Worm (Caenorhabditis elegans): ENCODE data around the gene msp-64.

msp-64 gene

ce11 chrII:5797348-5797977 lies 12.7 kb downstream of the msp-64 start, which contains the start of the genes msp-63 and msp-142:
Gene msp-63, minus strand, starts transcription at chrII:5797448.
Gene msp-142, plus strand, starts transcription at chrII:5797927.
- no peak for TF ChIP-seq ztf-29 (GFP tag; IDR thresholded peaks at IDR 0.05)
- no peak for TF ChIP-seq med-1 (GFP tag; optimal IDR thresholded peaks at IDR 0.05; ENCODE audit: insufficient read depth)
- no peak for TF ChIP-seq ztf-23 (GFP tag; IDR thresholded peaks at IDR 0.05)
- no peak for TF ChIP-seq cog-1 (tag; optimal IDR thresholded peaks at IDR 0.05)
- TF ChIP-seq flt-1 (GFP tag; IDR thresholded peaks at IDR 0.05): no peak
- no peak for TF ChIP-seq tab-1 (GFP tag; IDR thresholded peaks at IDR 0.05)
- no peak for TF ChIP-seq klf-2 (GFP tag; conservative IDR thresholded peaks at IDR 0.05)

- no peak for TF ChIP-seq klf-2 (GFP tag; conservative IDR thresholded peaks at IDR 0.05)
- TF ChIP-seq ztf-23 (GFP tag; IDR thresholded peaks at IDR 0.05): no peak
- no peak for TF ChIP-seq tab-1 (GFP tag; IDR thresholded peaks at IDR 0.05)
- TF ChIP-seq ztf-29 (GFP tag; IDR thresholded peaks at IDR 0.05): no peak
- TF ChIP-seq cog-1 (tag; optimal IDR thresholded peaks at IDR 0.05): no peak
- no peak for TF ChIP-seq med-1 (GFP tag; optimal IDR thresholded peaks at IDR 0.05; ENCODE audit: insufficient read depth)
- TF ChIP-seq T22C8.4 (GFP tag; IDR thresholded peaks at IDR 0.05): no peak
- no peak for TF ChIP-seq ref-1 (GFP tag; conservative IDR thresholded peaks at IDR 0.05)
Measured at ce11 chrII:5794195-5794594, 15.9 kb downstream of the msp-64 start, which contains the start of gene acdh-8. Gene acdh-8, plus strand, starts transcription at chrII:5794495.

ce11 chrII:5792490-5792889 lies 17.6 kb downstream of the msp-64 start, which contains the start of gene K05F1.14:
Gene K05F1.14, minus strand, starts transcription at chrII:5792590.
- TF ChIP-seq ztf-23 (GFP tag; IDR thresholded peaks at IDR 0.05) (no peak), T22C8.4 (GFP tag; IDR thresholded peaks at IDR 0.05) (no peak), ztf-29 (GFP tag; IDR thresholded peaks at IDR 0.05) (no peak), flt-1 (GFP tag; IDR thresholded peaks at IDR 0.05) (no peak), tab-1 (GFP tag; IDR thresholded peaks at IDR 0.05) (no peak), klf-2 (GFP tag; conservative IDR thresholded peaks at IDR 0.05) (no peak), med-1 (GFP tag; optimal IDR thresholded peaks at IDR 0.05; ENCODE audit: insufficient read depth) (no peak), ref-1 (GFP tag; conservative IDR thresholded peaks at IDR 0.05) (no peak), cog-1 (tag; optimal IDR thresholded peaks at IDR 0.05) (no peak)

ce11 chrII:5790313-5790773 lies 19.8 kb downstream of the msp-64 start, which contains the start of gene lect-2:
Gene lect-2, plus strand, starts transcription at chrII:5790723.
- TF ChIP-seq ref-1 (GFP tag; conservative IDR thresholded peaks at IDR 0.05) (no peak), cog-1 (tag; optimal IDR thresholded peaks at IDR 0.05) (no peak), tab-1 (GFP tag; IDR thresholded peaks at IDR 0.05) (no peak), flt-1 (GFP tag; IDR thresholded peaks at IDR 0.05) (no peak), ztf-29 (GFP tag; IDR thresholded peaks at IDR 0.05) (no peak), T22C8.4 (GFP tag; IDR thresholded peaks at IDR 0.05) (no peak), med-1 (GFP tag; optimal IDR thresholded peaks at IDR 0.05; ENCODE audit: insufficient read depth) (no peak), klf-2 (GFP tag; conservative IDR thresholded peaks at IDR 0.05) (no peak), ztf-23 (GFP tag; IDR thresholded peaks at IDR 0.05) (no peak)

DNA sequence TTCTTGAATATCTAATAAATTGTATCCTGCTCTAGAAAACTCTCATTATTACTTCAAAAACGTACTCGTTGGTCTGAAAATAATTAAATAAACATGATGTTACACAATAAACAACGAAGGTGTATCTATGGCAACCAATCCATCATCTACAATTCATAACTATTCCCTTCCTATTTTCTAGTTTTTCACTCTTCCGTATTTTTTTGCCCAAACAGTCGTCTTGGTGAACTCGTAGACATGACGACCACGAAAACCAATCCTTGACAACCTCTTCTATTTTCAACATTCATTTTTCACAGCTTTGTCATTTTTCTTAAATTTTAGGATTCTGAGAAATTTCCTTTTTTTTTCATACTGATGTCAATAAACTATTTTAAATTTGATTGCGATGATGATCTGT lies 21.3 kb downstream of the msp-64 start, which contains the start of gene K05F1.13:
TSS of gene K05F1.13 (plus strand) at position 301 of the 400 bp plus-strand sequence.
- TF ChIP-seq ref-1 (GFP tag; conservative IDR thresholded peaks at IDR 0.05) (no peak), flt-1 (GFP tag; IDR thresholded peaks at IDR 0.05) (no peak), T22C8.4 (GFP tag; IDR thresholded peaks at IDR 0.05) (no peak), ztf-23 (GFP tag; IDR thresholded peaks at IDR 0.05) (no peak), ztf-29 (GFP tag; IDR thresholded peaks at IDR 0.05) (no peak), klf-2 (GFP tag; conservative IDR thresholded peaks at IDR 0.05) (no peak), cog-1 (tag; optimal IDR thresholded peaks at IDR 0.05) (no peak), med-1 (GFP tag; optimal IDR thresholded peaks at IDR 0.05; ENCODE audit: insufficient read depth) (no peak), tab-1 (GFP tag; IDR thresholded peaks at IDR 0.05) (no peak)

DNA sequence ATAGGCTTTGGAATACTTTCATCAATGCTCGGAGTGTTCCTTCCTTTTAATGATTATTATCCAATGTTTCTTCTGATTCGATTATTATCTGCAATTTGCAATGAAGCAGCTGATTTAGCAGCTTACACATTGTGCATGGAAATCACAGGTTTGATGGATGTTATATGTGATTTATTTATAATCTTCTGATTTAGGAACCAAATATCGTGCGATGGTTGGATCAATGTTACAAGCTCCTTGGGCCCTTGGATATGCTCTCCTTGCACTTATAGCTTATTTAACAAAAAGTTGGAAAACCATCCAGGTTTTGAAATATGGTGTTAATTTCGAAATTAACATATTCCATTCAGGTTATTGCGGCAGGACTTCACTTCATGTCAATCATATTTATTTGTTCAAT lies 24.6 kb downstream of the msp-64 start:
- no peak for TF ChIP-seq tab-1 (GFP tag; IDR thresholded peaks at IDR 0.05)
- no peak for TF ChIP-seq cog-1 (tag; optimal IDR thresholded peaks at IDR 0.05)
- no peak for TF ChIP-seq klf-2 (GFP tag; conservative IDR thresholded peaks at IDR 0.05)
- TF ChIP-seq med-1 (GFP tag; optimal IDR thresholded peaks at IDR 0.05; ENCODE audit: insufficient read depth): no peak
- TF ChIP-seq ref-1 (GFP tag; conservative IDR thresholded peaks at IDR 0.05): no peak
- no peak for TF ChIP-seq ztf-29 (GFP tag; IDR thresholded peaks at IDR 0.05)
- no peak for TF ChIP-seq T22C8.4 (GFP tag; IDR thresholded peaks at IDR 0.05)
- TF ChIP-seq ztf-23 (GFP tag; IDR thresholded peaks at IDR 0.05): no peak
- no peak for TF ChIP-seq flt-1 (GFP tag; IDR thresholded peaks at IDR 0.05)

DNA sequence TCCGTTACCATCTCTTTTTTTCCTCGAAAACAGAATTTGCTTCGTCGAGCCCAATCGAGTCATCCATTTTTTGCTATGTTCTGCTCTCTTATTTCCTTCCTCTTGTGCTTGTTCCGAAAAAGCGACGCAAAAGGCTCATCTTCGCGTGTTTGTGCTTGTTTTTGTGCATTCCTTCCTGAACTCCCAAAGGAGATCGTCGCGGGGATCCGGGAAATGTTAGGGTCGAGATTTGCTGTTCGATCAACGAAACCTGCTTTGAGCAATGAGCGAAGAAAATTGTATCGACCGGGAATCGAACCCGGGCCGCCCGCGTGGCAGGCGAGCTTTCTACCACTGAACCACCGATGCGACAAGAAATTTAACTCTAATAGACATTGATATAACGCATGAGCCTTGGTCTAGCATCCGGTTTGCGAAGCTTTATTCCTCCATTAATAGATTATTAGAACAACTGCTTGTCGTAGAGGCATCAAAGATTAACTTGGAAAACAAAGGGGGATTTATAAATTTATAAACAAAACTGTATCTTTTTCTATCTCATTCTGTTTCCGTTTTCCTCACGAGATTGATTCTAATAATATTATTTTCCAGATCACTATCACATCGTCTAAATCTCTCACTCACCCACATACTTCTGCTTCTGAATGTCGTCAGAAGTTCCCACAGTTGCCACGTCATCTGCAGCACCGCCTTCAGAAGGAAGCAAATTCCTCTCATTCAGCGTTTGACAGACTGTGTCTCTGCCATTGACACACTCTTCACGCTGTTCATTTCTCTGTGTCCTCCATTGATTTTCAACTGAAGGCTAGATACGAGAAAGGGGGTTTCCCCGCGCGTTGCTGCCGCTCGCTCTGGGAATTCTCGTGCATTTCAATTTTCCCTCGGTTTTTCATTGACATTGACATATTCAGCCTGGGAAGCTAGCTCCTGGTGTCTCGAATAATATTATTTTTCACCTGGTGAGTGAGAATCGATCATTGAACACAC lies 27.9 kb downstream of the msp-64 start, which contains the start of gene K05F1.6:
TSS of gene K05F1.6 (plus strand) at position 586 of the 987 bp plus-strand sequence.
- TF ChIP-seq ztf-23 (GFP tag; IDR thresholded peaks at IDR 0.05) (peak; percentile 84), med-1 (GFP tag; optimal IDR thresholded peaks at IDR 0.05; ENCODE audit: insufficient read depth) (no peak), tab-1 (GFP tag; IDR thresholded peaks at IDR 0.05) (peak; percentile 70; the same call in 1 of the 2 replicates), flt-1 (GFP tag; IDR thresholded peaks at IDR 0.05) (peak; percentile 64; the same call in 1 of the 2 replicates), cog-1 (tag; optimal IDR thresholded peaks at IDR 0.05) (peak; percentile 58), ref-1 (GFP tag; conservative IDR thresholded peaks at IDR 0.05) (peak; percentile 54; the same call in 1 of the 2 replicates), klf-2 (GFP tag; conservative IDR thresholded peaks at IDR 0.05) (peak; percentile 68; the same call in 1 of the 2 replicates), ztf-29 (GFP tag; IDR thresholded peaks at IDR 0.05) (peak; percentile 42; the same call in 1 of the 2 replicates), T22C8.4 (GFP tag; IDR thresholded peaks at IDR 0.05) (peak; percentile 60)

DNA sequence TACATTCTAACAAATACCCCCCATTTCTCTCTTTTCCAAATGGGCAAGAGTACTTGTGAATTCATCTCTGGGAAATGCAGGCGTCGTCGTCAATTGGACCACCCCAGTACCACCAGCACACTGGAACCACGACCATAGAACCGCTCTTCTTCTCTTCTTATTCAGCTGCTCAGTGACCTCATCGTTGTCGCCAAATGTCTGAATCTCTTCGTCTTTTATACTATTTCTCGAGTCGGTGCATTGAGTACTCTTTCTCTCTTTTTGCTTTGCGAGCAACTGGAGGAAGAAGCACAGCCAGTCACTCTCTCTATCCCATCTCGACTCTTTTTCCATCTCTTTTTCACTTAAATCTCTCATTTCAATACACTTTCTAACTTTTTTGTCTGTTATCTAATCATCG lies 30.3 kb downstream of the msp-64 start:
- TF ChIP-seq flt-1 (GFP tag; IDR thresholded peaks at IDR 0.05) (no peak), ref-1 (GFP tag; conservative IDR thresholded peaks at IDR 0.05) (no peak), T22C8.4 (GFP tag; IDR thresholded peaks at IDR 0.05) (no peak), tab-1 (GFP tag; IDR thresholded peaks at IDR 0.05) (no peak), ztf-29 (GFP tag; IDR thresholded peaks at IDR 0.05) (no peak), med-1 (GFP tag; optimal IDR thresholded peaks at IDR 0.05; ENCODE audit: insufficient read depth) (no peak), cog-1 (tag; optimal IDR thresholded peaks at IDR 0.05) (no peak)
